Fruit fly (Drosophila melanogaster) whole organism: Measurements from ENCODE around the gene Pdxk.

ENCODE experiments used
- CG8478 ChIP-seq: fragments of >200 bp; optimal IDR thresholded peaks from 2 replicates; lab custom pipeline; 2018; ENCODE audit warnings: inconsistent platforms
- Dll ChIP-seq: fragments of >200 bp; optimal IDR thresholded peaks from 2 replicates; lab custom pipeline; 2017
- EcR ChIP-seq, 2 experiments: fragments of >200 bp; optimal IDR thresholded peaks; 2 replicates each; lab custom pipeline; 2017; ENCODE audit warnings: missing biosample characterization in 2 of 2, missing genetic modification characterization in 2 of 2, missing genetic modification reagents in 2 of 2
- pan ChIP-seq: fragments of >200 bp; optimal IDR thresholded peaks from 2 replicates; lab custom pipeline; 2017
- psq ChIP-seq: fragments of >200 bp; optimal IDR thresholded peaks from 2 replicates; lab custom pipeline; 2017
- usp ChIP-seq: fragments of >200 bp; optimal IDR thresholded peaks from 2 replicates; lab custom pipeline; 2017; ENCODE audit warnings: missing biosample characterization, missing genetic modification characterization, mixed read lengths

Pdxk gene

dm6 chr3L:9356138-9356753 is 3.9 kb upstream of the Pdxk start:
- no peak for TF ChIP-seq EcR (GFP tag; optimal IDR thresholded peaks at IDR 0.05; lab: Kevin White, UChicago)
- TF ChIP-seq usp (GFP tag; lab: Kevin White, UChicago) = no peak
- TF ChIP-seq CG8478 (lab: Kevin White, UChicago) = no peak
- no peak for TF ChIP-seq psq (lab: Kevin White, UChicago)
- no peak for TF ChIP-seq pan (lab: Kevin White, UChicago)
- TF ChIP-seq Dll (lab: Kevin White, UChicago) = no peak

dm6 chr3L:9357830-9358712 is 2.0 kb upstream of the Pdxk start:
- TF ChIP-seq EcR (GFP tag; optimal IDR thresholded peaks at IDR 0.05; lab: Kevin White, UChicago) (no peak), Dll (lab: Kevin White, UChicago) (no peak), usp (GFP tag; lab: Kevin White, UChicago) (no peak), psq (lab: Kevin White, UChicago) (no peak), pan (lab: Kevin White, UChicago) (no peak), CG8478 (lab: Kevin White, UChicago) (no peak)

dm6 chr3L:9358713-9359040 is 1.4 kb upstream of the Pdxk start, which contains the start of the genes UGP and Svip:
Gene UGP, minus strand, starts transcription at chr3L:9358935.
Gene Svip, plus strand, starts transcription at chr3L:9358999.
- no peak for TF ChIP-seq psq (lab: Kevin White, UChicago)
- no peak for TF ChIP-seq EcR (GFP tag; optimal IDR thresholded peaks at IDR 0.05; lab: Kevin White, UChicago)
- no peak for TF ChIP-seq Dll (lab: Kevin White, UChicago)
- TF ChIP-seq pan (lab: Kevin White, UChicago) = no peak
- TF ChIP-seq usp (GFP tag; lab: Kevin White, UChicago) = no peak
- TF ChIP-seq CG8478 (lab: Kevin White, UChicago) = no peak

dm6 chr3L:9361894-9362293 is 1.8 kb downstream of the Pdxk start, which contains the start of gene CG34456:
Gene CG34456, plus strand, starts transcription at chr3L:9362108.
- TF ChIP-seq usp (GFP tag; lab: Kevin White, UChicago) = no peak
- no peak for TF ChIP-seq pan (lab: Kevin White, UChicago)
- TF ChIP-seq CG8478 (lab: Kevin White, UChicago) = no peak
- no peak for TF ChIP-seq psq (lab: Kevin White, UChicago)
- TF ChIP-seq EcR (GFP tag; optimal IDR thresholded peaks at IDR 0.05; lab: Kevin White, UChicago) = no peak
- no peak for TF ChIP-seq Dll (lab: Kevin White, UChicago)

dm6 chr3L:9364131-9364530 is 4.0 kb downstream of the Pdxk start, which contains the start of gene mRRF1:
Gene mRRF1, plus strand, starts transcription at chr3L:9364350.
- TF ChIP-seq Dll (lab: Kevin White, UChicago) (no peak), usp (GFP tag; lab: Kevin White, UChicago) (no peak), CG8478 (lab: Kevin White, UChicago) (no peak), EcR (GFP tag; optimal IDR thresholded peaks at IDR 0.05; lab: Kevin White, UChicago) (no peak), pan (lab: Kevin White, UChicago) (no peak), psq (lab: Kevin White, UChicago) (no peak)

- peak; percentile 62 for TF ChIP-seq psq (lab: Kevin White, UChicago)
- no peak for TF ChIP-seq pan (lab: Kevin White, UChicago)
These were observed 6.8 kb downstream of the Pdxk start, which contains the start of the genes Klp67A and CG4452 for dm6 chr3L:9366850-9367430. Gene Klp67A, minus strand, starts transcription at chr3L:9367046. Gene CG4452, plus strand, starts transcription at chr3L:9367377.

- no peak for TF ChIP-seq EcR (GFP tag; optimal IDR thresholded peaks at IDR 0.05; lab: Kevin White, UChicago)
- TF ChIP-seq usp (GFP tag; lab: Kevin White, UChicago) = no peak
- no peak for TF ChIP-seq CG8478 (lab: Kevin White, UChicago)
- no peak for TF ChIP-seq psq (lab: Kevin White, UChicago)
- TF ChIP-seq Dll (lab: Kevin White, UChicago) = no peak
- no peak for TF ChIP-seq pan (lab: Kevin White, UChicago)
These were observed 7.3 kb downstream of the Pdxk start for dm6 chr3L:9367431-9367867.

- TF ChIP-seq psq (lab: Kevin White, UChicago) (no peak), usp (GFP tag; lab: Kevin White, UChicago) (no peak), CG8478 (lab: Kevin White, UChicago) (no peak), pan (lab: Kevin White, UChicago) (no peak), EcR (GFP tag; optimal IDR thresholded peaks at IDR 0.05; lab: Kevin White, UChicago) (no peak), Dll (lab: Kevin White, UChicago) (no peak)
These were observed 8.5 kb downstream of the Pdxk start for dm6 chr3L:9368665-9369064.

- TF ChIP-seq pan (lab: Kevin White, UChicago) (no peak), usp (GFP tag; lab: Kevin White, UChicago) (no peak), EcR (GFP tag; optimal IDR thresholded peaks at IDR 0.05; lab: Kevin White, UChicago) (no peak), CG8478 (lab: Kevin White, UChicago) (no peak)
These were observed 10.8 kb downstream of the Pdxk start, which contains the start of gene Fdx1 for dm6 chr3L:9370907-9371365. Gene Fdx1, minus strand, starts transcription at chr3L:9371238.

- no peak for TF ChIP-seq CG8478 (lab: Kevin White, UChicago)
- peak in 1 of 2 experiments; percentile 72 for TF ChIP-seq EcR (GFP tag; optimal IDR thresholded peaks at IDR 0.05; lab: Kevin White, UChicago)
These were observed 12.3 kb downstream of the Pdxk start, which contains the start of the genes Hsp67Bc, CG4456 and Hsp22 for dm6 chr3L:9372278-9372975. Gene Hsp67Bc, minus strand, starts transcription at chr3L:9372497. Gene CG4456, plus strand, starts transcription at chr3L:9372722. Gene Hsp22, plus strand, starts transcription at chr3L:9372931.
